Fruit fly (Drosophila melanogaster) whole organism, embryonic: Measurements from ENCODE around the gene CG43121.

ENCODE experiments used
- CG10366 ChIP-seq: fragments of 200-800 bp; sonication (Bioruptor generic); IDR thresholded peaks from 2 replicates; pipeline ENCODE4 v1.3.6; 2022; ENCODE audit warnings: missing biosample characterization, missing genetic modification characterization
- CG11247 ChIP-seq: fragments of 200-800 bp; sonication (Bioruptor generic); IDR thresholded peaks from 2 replicates; pipeline ENCODE4 v1.3.6; 2022; ENCODE audit warnings: missing biosample characterization, missing genetic modification characterization
- CG1233 ChIP-seq: fragments of 200-800 bp; sonication (Bioruptor generic); optimal IDR thresholded peaks from 4 replicates; lab custom pipeline; 2018; ENCODE audit warnings: missing biosample characterization, mild to moderate bottlenecking, missing genetic modification characterization
- CG12769 ChIP-seq: fragments of 200-800 bp; sonication (Bioruptor generic); optimal IDR thresholded peaks from 2 replicates; lab custom pipeline; 2019; ENCODE audit warnings: missing biosample characterization, mild to moderate bottlenecking, missing genetic modification characterization, moderate library complexity
- CG14710 ChIP-seq: fragments of 200-800 bp; sonication (Bioruptor generic); optimal IDR thresholded peaks from 3 replicates; lab custom pipeline; 2019; ENCODE audit warnings: missing biosample characterization, mild to moderate bottlenecking, missing genetic modification characterization, moderate library complexity
- CG1529 ChIP-seq: fragments of 200-800 bp; sonication (Bioruptor generic); optimal IDR thresholded peaks from 3 replicates; lab custom pipeline; 2018; ENCODE audit warnings: missing biosample characterization, missing genetic modification characterization
- CG17912 ChIP-seq: fragments of 200-800 bp; sonication (Bioruptor generic); optimal IDR thresholded peaks from 2 replicates; lab custom pipeline; 2018; ENCODE audit warnings: missing biosample characterization, mild to moderate bottlenecking, missing genetic modification characterization
- CG18011 ChIP-seq: fragments of 200-800 bp; sonication (Bioruptor generic); optimal IDR thresholded peaks from 2 replicates; lab custom pipeline; 2017; ENCODE audit warnings: missing biosample characterization, missing genetic modification characterization, mild to moderate bottlenecking, moderate library complexity, missing genotype
- CG2116 ChIP-seq: fragments of 200-800 bp; sonication (Bioruptor generic); optimal IDR thresholded peaks from 3 replicates; lab custom pipeline; 2018; ENCODE audit warnings: missing biosample characterization, mild to moderate bottlenecking, missing genetic modification characterization
- CG34224 ChIP-seq: fragments of 200-800 bp; sonication (Bioruptor generic); IDR thresholded peaks from 3 replicates; pipeline ENCODE4 v1.3.6; 2022; ENCODE audit warnings: missing biosample characterization, missing genetic modification characterization; ENCODE audit not compliant: partially characterized antibody
- CG34376 ChIP-seq: fragments of 200-800 bp; sonication (Bioruptor generic); optimal IDR thresholded peaks from 2 replicates; lab custom pipeline; 2018; ENCODE audit warnings: missing biosample characterization, mild to moderate bottlenecking, missing genetic modification characterization
- CG3838 ChIP-seq: fragments of 200-800 bp; sonication (Bioruptor generic); optimal IDR thresholded peaks from 3 replicates; lab custom pipeline; 2016; ENCODE audit warnings: missing biosample characterization, missing genetic modification characterization
- CG4707 ChIP-seq: fragments of 200-800 bp; sonication (Bioruptor generic); optimal IDR thresholded peaks from 2 replicates; lab custom pipeline; 2018; ENCODE audit warnings: missing biosample characterization, mild to moderate bottlenecking, missing genetic modification characterization, moderate library complexity
- CG6683 ChIP-seq: fragments of 200-800 bp; sonication (Bioruptor generic); optimal IDR thresholded peaks from 2 replicates; lab custom pipeline; 2017; ENCODE audit warnings: missing biosample characterization, mild to moderate bottlenecking, missing genetic modification characterization, missing genetic modification reagents
- CG8944 ChIP-seq: fragments of 200-800 bp; sonication (Bioruptor generic); optimal IDR thresholded peaks from 3 replicates; lab custom pipeline; 2016; ENCODE audit warnings: missing biosample characterization, missing genetic modification characterization
- CG9215 ChIP-seq: fragments of 200-800 bp; sonication (Bioruptor generic); IDR thresholded peaks from 2 replicates; pipeline ENCODE4 v1.3.6; 2022; ENCODE audit warnings: missing biosample characterization, missing genetic modification characterization
- Dp ChIP-seq: fragments of 200-800 bp; sonication (Bioruptor generic); optimal IDR thresholded peaks from 2 replicates; lab custom pipeline; 2018; ENCODE audit warnings: missing biosample characterization, mild to moderate bottlenecking, missing genetic modification characterization, moderate library complexity
- Fer3 ChIP-seq: fragments of 200-800 bp; sonication (Bioruptor generic); optimal IDR thresholded peaks from 2 replicates; lab custom pipeline; 2018; ENCODE audit warnings: missing biosample characterization, mild to moderate bottlenecking, missing genetic modification characterization, moderate library complexity
- GATAe ChIP-seq: fragments of 200-800 bp; sonication (Bioruptor generic); conservative IDR thresholded peaks from 2 replicates; pipeline ENCODE4 v1.3.6; 2022; ENCODE audit warnings: missing biosample characterization, missing genetic modification characterization
- H2.0 ChIP-seq: fragments of 200-800 bp; sonication (Bioruptor generic); IDR thresholded peaks from 2 replicates; pipeline ENCODE4 v1.3.6; 2022; ENCODE audit warnings: missing biosample characterization, missing genetic modification characterization
- HLHmδ ChIP-seq: fragments of 200-800 bp; sonication (Bioruptor generic); optimal IDR thresholded peaks from 2 replicates; lab custom pipeline; 2018; ENCODE audit warnings: missing biosample characterization, mild to moderate bottlenecking, missing genetic modification characterization, moderate library complexity
- Lpt ChIP-seq: fragments of >200 bp; optimal IDR thresholded peaks from 2 replicates; lab custom pipeline; 2018; ENCODE audit warnings: missing biosample characterization, missing genetic modification characterization
- MESR4 ChIP-seq: fragments of 200-800 bp; sonication (Bioruptor generic); optimal IDR thresholded peaks from 2 replicates; lab custom pipeline; 2018; ENCODE audit warnings: missing biosample characterization, mild to moderate bottlenecking, missing genetic modification characterization, moderate library complexity
- NC2β ChIP-seq: fragments of 200-800 bp; sonication (Bioruptor generic); optimal IDR thresholded peaks from 2 replicates; lab custom pipeline; 2016; ENCODE audit warnings: missing biosample characterization, missing genetic modification characterization
- Nf-YC ChIP-seq: fragments of 200-800 bp; optimal IDR thresholded peaks from 3 replicates; lab custom pipeline; 2019; ENCODE audit warnings: missing biosample characterization, mild to moderate bottlenecking, missing genetic modification characterization, moderate library complexity
- Oaz ChIP-seq: fragments of 200-800 bp; sonication (Bioruptor generic); IDR thresholded peaks from 2 replicates; pipeline ENCODE4 v1.3.6; 2022; ENCODE audit warnings: missing biosample characterization, missing genetic modification characterization
- Oli ChIP-seq: fragments of 200-800 bp; sonication (Bioruptor generic); optimal IDR thresholded peaks from 2 replicates; lab custom pipeline; 2018; ENCODE audit warnings: missing biosample characterization, mild to moderate bottlenecking, missing genetic modification characterization, moderate library complexity
- Ssrp ChIP-seq: fragments of 200-800 bp; sonication (Bioruptor generic); optimal IDR thresholded peaks from 2 replicates; lab custom pipeline; 2018; ENCODE audit warnings: missing biosample characterization, mild to moderate bottlenecking, missing genetic modification characterization, moderate library complexity
- Taf1 ChIP-seq: fragments of 200-800 bp; sonication (Bioruptor generic); IDR thresholded peaks from 2 replicates; pipeline ENCODE4 v1.3.6; 2022; ENCODE audit warnings: missing biosample characterization, missing genetic modification characterization
- chif ChIP-seq, 2 experiments: fragments of 200-800 bp; sonication (Bioruptor generic); optimal IDR thresholded peaks; 3 replicates each; lab custom pipeline; 2016; ENCODE audit warnings: missing biosample characterization in 2 of 2, missing genetic modification characterization in 2 of 2
- dati ChIP-seq: fragments of 200-800 bp; sonication (Bioruptor generic); IDR thresholded peaks from 2 replicates; pipeline ENCODE4 v1.3.6; 2022; ENCODE audit warnings: missing biosample characterization, missing genetic modification characterization
- dmrt11E ChIP-seq: fragments of 200-800 bp; sonication (Bioruptor generic); optimal IDR thresholded peaks from 3 replicates; lab custom pipeline; 2018; ENCODE audit warnings: missing biosample characterization, mild to moderate bottlenecking, missing genetic modification characterization, moderate library complexity
- exex ChIP-seq: fragments of 200-800 bp; sonication (Bioruptor generic); optimal IDR thresholded peaks from 4 replicates; lab custom pipeline; 2018; ENCODE audit warnings: missing biosample characterization, mild to moderate bottlenecking, missing genetic modification characterization, moderate library complexity
- gem ChIP-seq: fragments of 200-800 bp; sonication (Bioruptor generic); optimal IDR thresholded peaks from 2 replicates; lab custom pipeline; 2019; ENCODE audit warnings: missing biosample characterization, mild to moderate bottlenecking, missing genetic modification characterization, moderate library complexity
- grau ChIP-seq: fragments of 200-800 bp; optimal IDR thresholded peaks from 3 replicates; lab custom pipeline; 2019; ENCODE audit warnings: missing biosample characterization, mild to moderate bottlenecking, missing genetic modification characterization, moderate library complexity
- jumu ChIP-seq: fragments of 200-800 bp; sonication (Bioruptor generic); optimal IDR thresholded peaks from 3 replicates; lab custom pipeline; 2016; ENCODE audit warnings: missing biosample characterization, missing genetic modification characterization
- kah ChIP-seq: fragments of 200-800 bp; sonication (Bioruptor generic); optimal IDR thresholded peaks from 2 replicates; lab custom pipeline; 2018; ENCODE audit warnings: missing biosample characterization, mild to moderate bottlenecking, missing genetic modification characterization
- lov ChIP-seq, 2 experiments: fragments of 200-800 bp in 1 of 2; fragments of >200 bp in 1 of 2; sonication (Bioruptor generic) in 1 of 2; IDR thresholded peaks in 1 of 2; optimal IDR thresholded peaks in 1 of 2; 2 replicates in 1 of 2; 3 replicates in 1 of 2; pipeline versions ENCODE4 v1.3.6 to Lab custom; 2017 to 2022; ENCODE audit warnings: missing biosample characterization in 1 of 2, missing genetic modification characterization in 1 of 2
- mam ChIP-seq: fragments of 200-800 bp; sonication (Bioruptor generic); optimal IDR thresholded peaks from 3 replicates; lab custom pipeline; 2016; ENCODE audit warnings: missing biosample characterization, missing genetic modification characterization
- mirr ChIP-seq: fragments of 200-800 bp; sonication (Bioruptor generic); optimal IDR thresholded peaks from 3 replicates; lab custom pipeline; 2018; ENCODE audit warnings: missing biosample characterization, mild to moderate bottlenecking, missing genetic modification characterization
- nom ChIP-seq: fragments of 200-800 bp; sonication (Bioruptor generic); optimal IDR thresholded peaks from 2 replicates; lab custom pipeline; 2017; ENCODE audit warnings: missing biosample characterization, missing genetic modification characterization, mild to moderate bottlenecking, moderate library complexity, missing genetic modification reagents
- pita ChIP-seq: fragments of 200-800 bp; sonication (Bioruptor generic); optimal IDR thresholded peaks from 2 replicates; lab custom pipeline; 2017; ENCODE audit warnings: missing biosample characterization, mild to moderate bottlenecking, missing genetic modification characterization
- repo ChIP-seq: fragments of 200-800 bp; sonication (Bioruptor generic); optimal IDR thresholded peaks from 2 replicates; lab custom pipeline; 2016; ENCODE audit warnings: missing biosample characterization, missing genetic modification characterization
- salm ChIP-seq: fragments of 200-800 bp; sonication (Bioruptor generic); optimal IDR thresholded peaks from 2 replicates; lab custom pipeline; 2018; ENCODE audit warnings: missing biosample characterization, mild to moderate bottlenecking, missing genetic modification characterization
- sug ChIP-seq: fragments of 200-800 bp; optimal IDR thresholded peaks from 2 replicates; lab custom pipeline; 2019; ENCODE audit warnings: missing biosample characterization, mild to moderate bottlenecking, missing genetic modification characterization, moderate library complexity
- trh ChIP-seq: fragments of 200-800 bp; sonication (Bioruptor generic); optimal IDR thresholded peaks from 2 replicates; lab custom pipeline; 2016; ENCODE audit warnings: missing biosample characterization, missing genetic modification characterization

Gene CG43121

dm6 chr3L:14706461-14706880 is 34.2 kb upstream of the CG43121 start (continued):
- no peak for TF ChIP-seq MESR4
- TF ChIP-seq lov (optimal IDR thresholded peaks at IDR 0.05; lab: Kevin White, UChicago), result no peak
- TF ChIP-seq lov (GFP tag; IDR thresholded peaks at IDR 0.05; lab: Robert Waterston, UW), result no peak
- TF ChIP-seq, all 482 proteins: peak for 53

dm6 chr3L:14705164-14705563 is 32.9 kb upstream of the CG43121 start, which contains the start of gene CG13476:
Gene CG13476, plus strand, starts transcription at chr3L:14705464.
- TF ChIP-seq GATAe (GFP tag; lab: Robert Waterston, UW), result no peak
- TF ChIP-seq Dp (GFP tag; lab: Kevin White, UChicago), result no peak
- no peak for TF ChIP-seq Fer3 (tag; lab: Kevin White, UChicago)
- TF ChIP-seq CG10366, result no peak
- no peak for TF ChIP-seq sug
- no peak for TF ChIP-seq CG4707
- TF ChIP-seq CG6683 (GFP tag; lab: Kevin White, UChicago), result no peak
- no peak for TF ChIP-seq Ssrp
- no peak for TF ChIP-seq jumu
- no peak for TF ChIP-seq kah (GFP tag; lab: Kevin White, UChicago)
- TF ChIP-seq NC2β (GFP tag; lab: Kevin White, UChicago), result no peak
- no peak for TF ChIP-seq CG12769 (tag; lab: Kevin White, UChicago)

- TF ChIP-seq exex, result no peak
- no peak for TF ChIP-seq trh
- no peak for TF ChIP-seq CG34376 (GFP tag; lab: Kevin White, UChicago)
- no peak for TF ChIP-seq repo (GFP tag; lab: Kevin White, UChicago)
- TF ChIP-seq dmrt11E (tag; lab: Kevin White, UChicago), result no peak
- no peak for TF ChIP-seq CG1529 (GFP tag; lab: Kevin White, UChicago)
- no peak for TF ChIP-seq pita (GFP tag; lab: Kevin White, UChicago)
- TF ChIP-seq chif (GFP tag; optimal IDR thresholded peaks at IDR 0.05; lab: Kevin White, UChicago), result no peak
- TF ChIP-seq CG17912 (GFP tag; lab: Kevin White, UChicago), result no peak
- TF ChIP-seq CG8944 (GFP tag; lab: Kevin White, UChicago), result no peak
- TF ChIP-seq CG1233 (GFP tag; lab: Kevin White, UChicago), result no peak
- no peak for TF ChIP-seq grau (tag; lab: Kevin White, UChicago)
- TF ChIP-seq mirr (GFP tag; lab: Kevin White, UChicago), result no peak
- no peak for TF ChIP-seq CG34224 (GFP tag; lab: Robert Waterston, UW)
- no peak for TF ChIP-seq salm (tag; lab: Kevin White, UChicago)
- TF ChIP-seq Dp (GFP tag; lab: Kevin White, UChicago), result no peak
- TF ChIP-seq Lpt (GFP tag; lab: Kevin White, UChicago), result no peak
- no peak for TF ChIP-seq CG2116
- no peak for TF ChIP-seq H2.0 (GFP tag; lab: Robert Waterston, UW)
Measured at dm6 chr3L:14701578-14701977, 29.3 kb upstream of the CG43121 start, which contains the start of gene CG17177. Gene CG17177, minus strand, starts transcription at chr3L:14701678.

dm6 chr3L:14697005-14697404 is 24.8 kb upstream of the CG43121 start, which contains the start of gene CG13474:
Gene CG13474, minus strand, starts transcription at chr3L:14697105.
- no peak for TF ChIP-seq Oli
- TF ChIP-seq CG4707, result no peak
- TF ChIP-seq CG9215 (GFP tag; lab: Robert Waterston, UW), result no peak
- TF ChIP-seq Nf-YC (tag; lab: Kevin White, UChicago), result no peak
- TF ChIP-seq CG11247 (GFP tag; lab: Robert Waterston, UW), result no peak
- no peak for TF ChIP-seq dati (GFP tag; lab: Robert Waterston, UW)
- TF ChIP-seq Oaz (GFP tag; lab: Robert Waterston, UW), result no peak
- TF ChIP-seq repo (GFP tag; lab: Kevin White, UChicago), result no peak
- no peak for TF ChIP-seq gem
- no peak for TF ChIP-seq CG3838 (GFP tag; lab: Kevin White, UChicago)
- TF ChIP-seq HLHmδ (GFP tag; lab: Kevin White, UChicago), result no peak
- no peak for TF ChIP-seq Lpt (GFP tag; lab: Kevin White, UChicago)
- TF ChIP-seq Taf1 (GFP tag; lab: Robert Waterston, UW), result no peak
- TF ChIP-seq CG14710 (tag; lab: Kevin White, UChicago), result no peak
- TF ChIP-seq nom, result no peak
- no peak for TF ChIP-seq mam (GFP tag; lab: Kevin White, UChicago)
- no peak for TF ChIP-seq CG18011 (GFP tag; lab: Kevin White, UChicago)
